Worm (Caenorhabditis elegans): ENCODE measurements around the gene aptf-2.

Gene aptf-2

DNA sequence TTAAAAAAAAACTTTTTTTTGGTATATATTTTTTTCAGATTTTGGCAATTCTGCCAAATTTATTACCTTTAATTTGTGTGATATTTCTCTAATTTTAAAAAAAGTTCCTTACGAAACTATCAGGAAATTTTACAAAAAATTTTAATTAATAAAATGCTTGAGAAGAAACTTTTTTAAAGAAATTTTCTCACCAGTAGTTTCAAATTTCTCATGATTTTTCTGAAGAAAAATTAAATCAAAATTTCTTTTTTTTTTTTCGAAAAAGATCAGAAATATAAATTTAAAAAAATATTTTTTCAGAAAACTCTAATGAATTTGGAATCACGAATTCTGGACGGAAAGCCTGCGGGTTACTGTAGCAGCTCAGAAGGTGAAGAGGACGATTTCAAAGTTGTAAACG, 38.1 kb downstream of the aptf-2 start, which contains the start of gene mau-8:
Gene mau-8 (plus strand): TSS at position 301 of the 400 bp plus-strand sequence.
- TF ChIP-seq fos-1 (tag; optimal IDR thresholded peaks at IDR 0.05): no peak
- TF ChIP-seq pqm-1 (tag; optimal IDR thresholded peaks at IDR 0.05): no peak
- TF ChIP-seq ceh-82 (tag; optimal IDR thresholded peaks at IDR 0.05): no peak
- no peak for TF ChIP-seq ctbp-1 (GFP tag; IDR thresholded peaks at IDR 0.05)
- no peak for TF ChIP-seq nhr-6 (tag; optimal IDR thresholded peaks at IDR 0.05)
- TF ChIP-seq tra-1 (GFP tag; IDR thresholded peaks at IDR 0.05): no peak
- TF ChIP-seq aha-1 (tag): no peak
- no peak for TF ChIP-seq zip-2 (tag; optimal IDR thresholded peaks at IDR 0.05)
- TF ChIP-seq tag-97 (GFP tag; IDR thresholded peaks at IDR 0.05): no peak
- TF ChIP-seq mxl-2 (GFP tag; conservative IDR thresholded peaks at IDR 0.05): no peak
- TF ChIP-seq nhr-28 (tag; optimal IDR thresholded peaks at IDR 0.05): no peak
- no peak for TF ChIP-seq lir-3 (tag; optimal IDR thresholded peaks at IDR 0.05)
- no peak for TF ChIP-seq Y5F2A.4 (GFP tag; optimal IDR thresholded peaks at IDR 0.05)

DNA sequence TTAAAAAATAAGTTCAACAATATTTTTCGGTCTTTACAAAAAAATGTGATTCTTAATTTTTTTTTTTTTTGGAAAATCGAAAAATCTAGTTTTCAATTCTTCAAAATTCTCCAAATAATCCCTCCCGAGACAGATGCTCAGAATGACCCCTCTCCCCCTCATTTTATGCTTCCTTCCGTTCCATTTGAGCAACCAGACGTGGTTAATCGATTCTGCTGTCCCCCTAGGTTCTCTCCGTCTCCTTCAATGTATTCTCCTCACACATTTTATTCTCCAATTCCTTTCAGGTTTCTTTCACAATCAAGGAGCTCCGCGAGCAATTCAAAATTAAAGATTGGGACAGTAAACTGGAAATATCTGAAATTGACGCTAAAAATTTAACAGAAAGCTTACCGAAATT, 40.9 kb downstream of the aptf-2 start:
- no peak for TF ChIP-seq lin-29 (GFP tag; IDR thresholded peaks at IDR 0.05)
- TF ChIP-seq spr-1 (tag; optimal IDR thresholded peaks at IDR 0.05): no peak

DNA sequence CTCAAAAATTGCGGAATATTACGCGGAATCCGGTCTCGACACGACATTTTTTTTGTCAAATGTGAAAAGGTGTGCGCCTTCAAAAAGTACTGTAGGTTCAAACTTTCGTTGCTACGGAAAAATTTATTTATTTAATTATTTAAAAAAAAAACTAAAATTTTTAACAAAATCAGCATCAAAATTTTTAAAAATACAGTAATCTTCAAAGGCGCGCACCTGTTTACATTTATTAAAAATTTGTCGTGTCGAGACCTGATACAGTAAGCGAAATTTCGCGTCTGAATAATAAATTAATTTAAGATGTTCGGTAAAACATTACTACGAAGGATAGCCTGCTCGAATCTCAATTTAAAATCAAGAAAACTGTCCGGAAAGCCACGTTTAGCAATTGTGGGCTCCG, 44.2 kb downstream of the aptf-2 start, which contains the start of gene Y62E10A.6:
Gene Y62E10A.6 (plus strand): TSS at position 301 of the 400 bp plus-strand sequence.
- TF ChIP-seq madf-9 (GFP tag; conservative IDR thresholded peaks at IDR 0.05): no peak
- 0 out of 2 replicates have a peak, but pooled peaks have one; percentile 13 for TF ChIP-seq lin-38 (GFP tag; IDR thresholded peaks at IDR 0.05)
- 0 out of 2 replicates have a peak, but pooled peaks have one; percentile 20 for TF ChIP-seq Y48G9A.11 (GFP tag; IDR thresholded peaks at IDR 0.05)

DNA sequence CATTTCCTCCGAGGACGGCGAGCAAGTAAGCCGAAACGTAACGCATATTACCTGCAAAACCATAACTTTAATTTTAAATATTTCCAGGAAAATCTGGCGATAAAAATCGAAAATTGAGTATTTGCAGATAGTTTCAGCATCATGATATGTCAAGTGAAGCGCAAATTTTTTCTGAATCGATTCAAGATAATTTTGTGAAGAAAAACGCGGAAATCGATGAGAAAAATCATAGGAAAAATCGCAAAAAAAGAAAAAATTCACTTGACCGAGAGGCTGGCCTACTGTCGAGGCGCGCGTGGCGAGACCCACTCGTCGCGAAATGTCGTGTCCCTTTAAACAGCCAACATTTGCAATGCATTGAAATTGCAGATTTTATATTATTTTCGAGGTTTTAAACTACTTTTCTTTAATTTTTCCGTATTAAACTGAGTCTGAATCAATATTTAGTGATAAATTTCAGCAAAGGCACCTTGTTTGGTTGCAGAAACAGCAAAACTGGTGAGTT, 45.6 kb downstream of the aptf-2 start, which contains the start of the genes rla-2, popl-7 and Y62E10A.24:
Gene rla-2 (minus strand): TSS at position 51 of the 505 bp plus-strand sequence.
Gene popl-7 (plus strand): TSS at position 455 of the 505 bp plus-strand sequence.
Gene Y62E10A.24 (plus strand): TSS at position 476 of the 505 bp plus-strand sequence.
- TF ChIP-seq daf-12 (tag; optimal IDR thresholded peaks at IDR 0.05) (no peak), ceh-44 (GFP tag; IDR thresholded peaks at IDR 0.05) (no peak), mes-2 (tag; optimal IDR thresholded peaks at IDR 0.05; ENCODE audit: poor library complexity, severe bottlenecking) (peak; percentile 58), D1046.2 (GFP tag; IDR thresholded peaks at IDR 0.05) (no peak), ctbp-1 (GFP tag; IDR thresholded peaks at IDR 0.05) (no peak), lir-3 (tag; optimal IDR thresholded peaks at IDR 0.05) (no peak), rbr-2 (tag; optimal IDR thresholded peaks at IDR 0.05) (no peak), T20F7.1 (GFP tag; optimal IDR thresholded peaks at IDR 0.05) (no peak), lin-38 (GFP tag; IDR thresholded peaks at IDR 0.05) (peak; percentile 39; the same call in 1 of the 2 replicates), nhr-77 (tag; optimal IDR thresholded peaks at IDR 0.05) (peak; percentile 16), dpl-1 (GFP tag; optimal IDR thresholded peaks at IDR 0.05) (peak; percentile 44), daf-16 (GFP tag; optimal IDR thresholded peaks at IDR 0.05) (no peak), daf-16 (tag; optimal IDR thresholded peaks at IDR 0.05) (no peak), mxl-3 (GFP tag; optimal IDR thresholded peaks at IDR 0.05) (no peak), ztf-7 (tag; optimal IDR thresholded peaks at IDR 0.05) (peak; percentile 40), nhr-48 (tag; optimal IDR thresholded peaks at IDR 0.05) (no peak), lin-39 (tag; optimal IDR thresholded peaks at IDR 0.05) (no peak), nhr-10 (tag; optimal IDR thresholded peaks at IDR 0.05) (no peak), ztf-11 (tag; optimal IDR thresholded peaks at IDR 0.05) (no peak), ZK546.5 (tag; optimal IDR thresholded peaks at IDR 0.05) (no peak), madf-9 (GFP tag; conservative IDR thresholded peaks at IDR 0.05) (no peak), hif-1 (tag; optimal IDR thresholded peaks at IDR 0.05) (no peak), F10B5.3 (tag; optimal IDR thresholded peaks at IDR 0.05) (no peak), pha-4 (GFP tag; IDR thresholded peaks at IDR 0.05) (no peak), pha-4 (tag; optimal IDR thresholded peaks at IDR 0.05) (no peak), mep-1 (tag; optimal IDR thresholded peaks at IDR 0.05) (peak; percentile 3), lsy-2 (tag; optimal IDR thresholded peaks at IDR 0.05) (peak in 1 of 2 experiments; percentile 75), Y75B8A.6 (GFP tag; IDR thresholded peaks at IDR 0.05) (no peak), hlh-30 (tag; optimal IDR thresholded peaks at IDR 0.05; ENCODE audit: insufficient read depth) (peak; percentile 28), aha-1 (tag) (no peak), unc-130 (GFP tag; optimal IDR thresholded peaks at IDR 0.05) (no peak)

Measured in whole organism, L4 larva.